Fruit fly (Drosophila melanogaster): ENCODE results near the gene Kaz.

dm6 chr3R:24798595-24798994, 31.2 kb downstream of the Kaz start:
- TF ChIP-seq Pif1B (GFP tag; optimal IDR thresholded peaks at IDR 0.05) = no peak
- no peak for TF ChIP-seq gl (tag; optimal IDR thresholded peaks at IDR 0.05)
- TF ChIP-seq CG10348 (GFP tag; IDR thresholded peaks at IDR 0.05) = no peak
- TF ChIP-seq CG4496 (GFP tag; IDR thresholded peaks at IDR 0.05) = 0 out of 3 replicates have a peak, but pooled peaks have one; percentile 24
- TF ChIP-seq rn (GFP tag; IDR thresholded peaks at IDR 0.05) = no peak
- TF ChIP-seq CG34367 (tag; optimal IDR thresholded peaks at IDR 0.05) = no peak
- no peak for TF ChIP-seq EcR (GFP tag; optimal IDR thresholded peaks at IDR 0.05)
- TF ChIP-seq Ets98B (GFP tag; IDR thresholded peaks at IDR 0.05) = no peak
- TF ChIP-seq D1 (tag; optimal IDR thresholded peaks at IDR 0.05) = no peak
- no peak for TF ChIP-seq CG17806 (tag; optimal IDR thresholded peaks at IDR 0.05)

Measured in whole organism, pupa.